Worm (Caenorhabditis elegans) whole organism, L4 larva: ENCODE measurements around the gene nfki-1.

Experiments
- F49E8.2 ChIP-seq: sonication (generic microtip); optimal IDR thresholded peaks from 2 replicates; lab custom pipeline; 2016; ENCODE audit warnings: missing compliant biosample characterization, mild to moderate bottlenecking, missing genetic modification characterization, borderline replicate concordance
- R02D3.7 ChIP-seq: fragments of 150-350 bp; sonication (generic microtip); optimal IDR thresholded peaks from 3 replicates; lab custom pipeline; 2014; ENCODE audit warnings: missing biosample characterization, missing genetic modification characterization
- Y75B8A.6 ChIP-seq: fragments of 200-800 bp; sonication (Bioruptor generic); IDR thresholded peaks from 2 replicates; pipeline ENCODE4 v1.3.6; 2022; ENCODE audit warnings: missing genetic modification reagents, missing genetic modification characterization, missing compliant biosample characterization
- aha-1 ChIP-seq: fragments of 150-350 bp; peaks from one replicate; lab custom pipeline; 2014; ENCODE audit warnings: missing biosample characterization, missing genetic modification characterization
- arid-1 ChIP-seq: fragments of 200-800 bp; sonication (Bioruptor generic); conservative IDR thresholded peaks from 2 replicates; pipeline ENCODE4 v1.3.6; 2022; ENCODE audit warnings: missing genetic modification reagents, missing genetic modification characterization, missing compliant biosample characterization
- ceh-20 ChIP-seq: fragments of 200-800 bp; sonication (Bioruptor generic); IDR thresholded peaks from 2 replicates; pipeline ENCODE4 v1.3.6; 2022; ENCODE audit warnings: missing genetic modification reagents, missing genetic modification characterization, missing compliant biosample characterization
- ceh-32 ChIP-seq: sonication (generic microtip); optimal IDR thresholded peaks from 2 replicates; lab custom pipeline; 2016; ENCODE audit warnings: mild to moderate bottlenecking, missing genetic modification characterization, missing compliant biosample characterization; ENCODE audit not compliant: poor library complexity
- ceh-44 ChIP-seq: fragments of 200-800 bp; sonication (Bioruptor generic); IDR thresholded peaks from 2 replicates; pipeline ENCODE4 v1.3.6; 2022; ENCODE audit warnings: missing genetic modification reagents, missing genetic modification characterization, missing compliant biosample characterization
- ceh-62 ChIP-seq: sonication (generic microtip); optimal IDR thresholded peaks from 2 replicates; lab custom pipeline; 2017; ENCODE audit warnings: missing biosample characterization, missing genetic modification characterization
- ces-1 ChIP-seq: fragments of 150-350 bp; sonication (generic microtip); optimal IDR thresholded peaks from 4 replicates; lab custom pipeline; 2014; ENCODE audit warnings: missing biosample characterization, missing genetic modification reagents, missing genetic modification characterization
- dmd-6 ChIP-seq: fragments of 200-800 bp; sonication (Bioruptor generic); IDR thresholded peaks from 2 replicates; pipeline ENCODE4 v1.3.6; 2022; ENCODE audit warnings: missing genetic modification reagents, missing genetic modification characterization, missing compliant biosample characterization
- dve-1 ChIP-seq: sonication (generic microtip); optimal IDR thresholded peaks from 2 replicates; lab custom pipeline; 2017; ENCODE audit warnings: antibody characterized with exemption, mild to moderate bottlenecking, missing genetic modification characterization, missing compliant biosample characterization; ENCODE audit not compliant: insufficient read depth
- egl-43 ChIP-seq: fragments of 200-800 bp; sonication (Bioruptor generic); IDR thresholded peaks from 2 replicates; pipeline ENCODE4 v1.3.6; 2022; ENCODE audit warnings: missing genetic modification reagents, missing genetic modification characterization, missing compliant biosample characterization
- gei-8 ChIP-seq: fragments of 200-800 bp; sonication (Bioruptor generic); optimal IDR thresholded peaks from 2 replicates; lab custom pipeline; 2018; ENCODE audit warnings: mild to moderate bottlenecking, missing genetic modification characterization, missing compliant biosample characterization
- hif-1 ChIP-seq, 2 experiments: sonication (generic microtip); optimal IDR thresholded peaks; 2 replicates each; lab custom pipeline; 2016 to 2017; ENCODE audit warnings: missing compliant biosample characterization in 2 of 2, missing genetic modification characterization in 2 of 2, missing genetic modification reagents in 2 of 2, missing genotype in 2 of 2, mild to moderate bottlenecking in 1 of 2
- hlh-11 ChIP-seq: fragments of 200-800 bp; sonication (Bioruptor generic); optimal IDR thresholded peaks from 2 replicates; lab custom pipeline; 2018; ENCODE audit warnings: mild to moderate bottlenecking, missing genetic modification characterization, missing compliant biosample characterization
- hlh-30 ChIP-seq: sonication (generic microtip); optimal IDR thresholded peaks from 2 replicates; lab custom pipeline; 2017; ENCODE audit warnings: antibody characterized with exemption, mild to moderate bottlenecking, missing genetic modification characterization, missing compliant biosample characterization; ENCODE audit not compliant: insufficient read depth
- hmg-1.1 ChIP-seq: fragments of 200-800 bp; sonication (Bioruptor generic); IDR thresholded peaks from 2 replicates; pipeline ENCODE4 v1.3.6; 2022; ENCODE audit warnings: missing genetic modification reagents, missing genetic modification characterization, missing compliant biosample characterization
- jun-1 ChIP-seq: fragments of 150-350 bp; optimal IDR thresholded peaks from 2 replicates; lab custom pipeline; 2014; ENCODE audit warnings: missing biosample characterization, missing genetic modification reagents, missing genetic modification characterization
- lin-1 ChIP-seq: fragments of 200-800 bp; sonication (Bioruptor generic); IDR thresholded peaks from 2 replicates; pipeline ENCODE4 v1.3.6; 2022; ENCODE audit warnings: missing genetic modification reagents, missing genetic modification characterization, missing compliant biosample characterization
- lin-13 ChIP-seq: fragments of 150-350 bp; optimal IDR thresholded peaks from 2 replicates; lab custom pipeline; 2014; ENCODE audit warnings: missing biosample characterization, missing genetic modification reagents, missing genetic modification characterization
- lin-39 ChIP-seq: fragments of 150-350 bp; optimal IDR thresholded peaks from 2 replicates; lab custom pipeline; 2014; ENCODE audit warnings: missing biosample characterization, missing genetic modification reagents, missing genetic modification characterization
- lsy-2 ChIP-seq, 2 experiments: fragments of 150-350 bp in 1 of 2; sonication (generic microtip) in 1 of 2; optimal IDR thresholded peaks; 2 replicates each; lab custom pipeline; 2014 to 2017; ENCODE audit warnings: missing biosample characterization in 2 of 2, missing genetic modification characterization in 2 of 2
- madf-9 ChIP-seq: fragments of 200-800 bp; sonication (Bioruptor generic); conservative IDR thresholded peaks from 2 replicates; pipeline ENCODE4 v1.3.6; 2022; ENCODE audit warnings: missing genetic modification reagents, missing genetic modification characterization, missing compliant biosample characterization
- mdl-1 ChIP-seq, 2 experiments: fragments of 150-350 bp in 1 of 2; sonication (generic microtip) in 1 of 2; optimal IDR thresholded peaks; 2 replicates each; lab custom pipeline; 2014 to 2017; ENCODE audit warnings: missing biosample characterization in 2 of 2, missing genetic modification characterization in 2 of 2
- mdt-29 ChIP-seq: fragments of 200-800 bp; sonication (Bioruptor generic); IDR thresholded peaks from 2 replicates; pipeline ENCODE4 v1.3.6; 2022; ENCODE audit warnings: missing genetic modification reagents, missing genetic modification characterization, missing compliant biosample characterization
- mep-1 ChIP-seq: fragments of 150-350 bp; sonication (generic microtip); optimal IDR thresholded peaks from 3 replicates; lab custom pipeline; 2014; ENCODE audit warnings: missing biosample characterization, missing genetic modification characterization
- mes-2 ChIP-seq: sonication (generic microtip); optimal IDR thresholded peaks from 2 replicates; lab custom pipeline; 2016; ENCODE audit warnings: missing genotype, mild to moderate bottlenecking, missing genetic modification characterization, missing compliant biosample characterization; ENCODE audit not compliant: poor library complexity, severe bottlenecking
- mxl-3 ChIP-seq: fragments of 200-800 bp; sonication (Bioruptor generic); optimal IDR thresholded peaks from 2 replicates; lab custom pipeline; 2018; ENCODE audit warnings: mild to moderate bottlenecking, missing genetic modification characterization, missing compliant biosample characterization
- nhr-10 ChIP-seq: fragments of 150-350 bp; optimal IDR thresholded peaks from 2 replicates; lab custom pipeline; 2014; ENCODE audit warnings: missing biosample characterization, missing genetic modification characterization
- nhr-11 ChIP-seq: fragments of 150-350 bp; optimal IDR thresholded peaks from 2 replicates; lab custom pipeline; 2014; ENCODE audit warnings: missing biosample characterization, missing genetic modification characterization
- nhr-28 ChIP-seq: fragments of 150-350 bp; optimal IDR thresholded peaks from 2 replicates; lab custom pipeline; 2014; ENCODE audit warnings: missing biosample characterization, missing genetic modification characterization
- nhr-6 ChIP-seq: fragments of 150-350 bp; optimal IDR thresholded peaks from 2 replicates; lab custom pipeline; 2014; ENCODE audit warnings: missing biosample characterization, missing genetic modification characterization
- nhr-77 ChIP-seq: fragments of 150-350 bp; optimal IDR thresholded peaks from 2 replicates; lab custom pipeline; 2014; ENCODE audit warnings: missing biosample characterization, missing genetic modification characterization
- rbr-2 ChIP-seq: sonication (generic microtip); optimal IDR thresholded peaks from 2 replicates; lab custom pipeline; 2016; ENCODE audit warnings: missing genotype, missing genetic modification characterization, missing compliant biosample characterization
- sdz-12 ChIP-seq: fragments of 200-800 bp; sonication (Bioruptor generic); optimal IDR thresholded peaks from 2 replicates; lab custom pipeline; 2018; ENCODE audit warnings: mild to moderate bottlenecking, missing genetic modification characterization, missing compliant biosample characterization
- snpc-1.2 ChIP-seq: fragments of 200-800 bp; sonication (Bioruptor generic); IDR thresholded peaks from 2 replicates; pipeline ENCODE4 v1.3.6; 2022; ENCODE audit warnings: missing genetic modification reagents, missing genetic modification characterization, missing compliant biosample characterization
- spr-1 ChIP-seq: sonication (generic microtip); optimal IDR thresholded peaks from 2 replicates; lab custom pipeline; 2016; ENCODE audit warnings: mild to moderate bottlenecking, missing genetic modification characterization, missing compliant biosample characterization
- tra-1 ChIP-seq: fragments of 200-800 bp; sonication (Bioruptor generic); IDR thresholded peaks from 2 replicates; pipeline ENCODE4 v1.3.6; 2022; ENCODE audit warnings: missing genetic modification reagents, missing genetic modification characterization, missing compliant biosample characterization
- unc-130 ChIP-seq: sonication (generic microtip); optimal IDR thresholded peaks from 2 replicates; lab custom pipeline; 2016; ENCODE audit warnings: missing genetic modification reagents, missing genetic modification characterization, missing compliant biosample characterization
- unc-39 ChIP-seq: sonication (generic microtip); optimal IDR thresholded peaks from 2 replicates; lab custom pipeline; 2017; ENCODE audit warnings: missing biosample characterization, missing genetic modification characterization
- unc-62 ChIP-seq, 3 experiments: fragments of 150-350 bp in 1 of 3; sonication (generic microtip); optimal IDR thresholded peaks in 2 of 3; peaks in 1 of 3; 1 replicate in 1 of 3; 2 replicates in 2 of 3; lab custom pipeline; 2014 to 2017; ENCODE audit warnings: missing biosample characterization in 3 of 3, missing genetic modification characterization in 3 of 3, missing genetic modification reagents in 3 of 3, missing genotype in 1 of 3
- vab-7 ChIP-seq: fragments of 200-800 bp; sonication (Bioruptor generic); IDR thresholded peaks from 2 replicates; pipeline ENCODE4 v1.3.6; 2022; ENCODE audit warnings: missing genetic modification reagents, missing genetic modification characterization, missing compliant biosample characterization
- zfp-2 ChIP-seq: sonication (generic microtip); optimal IDR thresholded peaks from 2 replicates; lab custom pipeline; 2016; ENCODE audit warnings: mild to moderate bottlenecking, missing genetic modification characterization, missing compliant biosample characterization
- zip-11 ChIP-seq: fragments of 200-800 bp; sonication (Bioruptor generic); IDR thresholded peaks from 2 replicates; pipeline ENCODE4 v1.3.6; 2022; ENCODE audit warnings: missing genetic modification characterization, missing compliant biosample characterization
- ztf-7 ChIP-seq: fragments of 150-350 bp; optimal IDR thresholded peaks from 2 replicates; lab custom pipeline; 2014; ENCODE audit warnings: missing biosample characterization, missing genetic modification characterization

The nfki-1 gene

DNA sequence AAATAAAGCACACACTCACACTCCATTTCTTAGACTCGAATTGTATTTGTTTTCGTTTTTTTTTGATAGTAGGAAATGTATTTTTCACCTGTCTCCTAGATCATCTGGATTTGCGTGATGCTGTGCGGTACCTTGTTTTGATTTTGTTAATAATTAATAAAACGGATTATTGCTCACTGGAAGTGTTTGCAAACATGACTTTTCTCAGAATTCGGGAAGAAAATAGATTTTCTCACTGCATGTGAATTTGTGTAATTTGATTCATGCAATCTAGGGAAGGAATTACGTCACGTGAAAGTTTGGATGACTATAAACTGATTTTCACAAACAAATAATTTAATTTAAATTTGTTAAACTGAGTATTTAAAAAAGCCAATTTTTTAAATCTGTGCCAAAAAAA lies 11.1 kb upstream of the nfki-1 start:
- TF ChIP-seq madf-9 (GFP tag; lab: Robert Waterston, UW) (no peak), dmd-6 (GFP tag; lab: Robert Waterston, UW) (0 out of 2 replicates have a peak, but pooled peaks have one; percentile 26), lsy-2 (tag; optimal IDR thresholded peaks at IDR 0.05; lab: Kevin White, UChicago) (peak in 1 of 2 experiments; percentile 35), rbr-2 (tag; lab: Kevin White, UChicago) (peak; percentile 20), lin-1 (no peak), F49E8.2 (tag; lab: Kevin White, UChicago) (no peak), tra-1 (no peak), vab-7 (GFP tag; lab: Robert Waterston, UW) (no peak), unc-130 (GFP tag; lab: Kevin White, UChicago) (no peak), mdl-1 (tag; optimal IDR thresholded peaks at IDR 0.05; lab: Kevin White, UChicago) (no peak), nhr-11 (tag; lab: Kevin White, UChicago) (peak; percentile 47), aha-1 (tag; lab: Kevin White, UChicago) (peak; percentile 96), ces-1 (GFP tag; lab: Kevin White, UChicago) (peak; percentile 78), ceh-62 (no peak), zfp-2 (tag; lab: Kevin White, UChicago) (no peak), mep-1 (tag; lab: Kevin White, UChicago) (peak; percentile 47), unc-62 (GFP tag; optimal IDR thresholded peaks at IDR 0.05 in 1 of 2; lab: Kevin White, UChicago) (no peak), unc-62 (tag; optimal IDR thresholded peaks at IDR 0.05; lab: Kevin White, UChicago) (no peak), hlh-30 (tag; lab: Kevin White, UChicago) (peak; percentile 67), Y75B8A.6 (GFP tag; lab: Robert Waterston, UW) (no peak), nhr-10 (tag; lab: Kevin White, UChicago) (no peak), ztf-7 (tag; lab: Kevin White, UChicago) (no peak), dve-1 (tag; lab: Kevin White, UChicago) (no peak), gei-8 (no peak), mdt-29 (GFP tag; lab: Robert Waterston, UW) (no peak)

DNA sequence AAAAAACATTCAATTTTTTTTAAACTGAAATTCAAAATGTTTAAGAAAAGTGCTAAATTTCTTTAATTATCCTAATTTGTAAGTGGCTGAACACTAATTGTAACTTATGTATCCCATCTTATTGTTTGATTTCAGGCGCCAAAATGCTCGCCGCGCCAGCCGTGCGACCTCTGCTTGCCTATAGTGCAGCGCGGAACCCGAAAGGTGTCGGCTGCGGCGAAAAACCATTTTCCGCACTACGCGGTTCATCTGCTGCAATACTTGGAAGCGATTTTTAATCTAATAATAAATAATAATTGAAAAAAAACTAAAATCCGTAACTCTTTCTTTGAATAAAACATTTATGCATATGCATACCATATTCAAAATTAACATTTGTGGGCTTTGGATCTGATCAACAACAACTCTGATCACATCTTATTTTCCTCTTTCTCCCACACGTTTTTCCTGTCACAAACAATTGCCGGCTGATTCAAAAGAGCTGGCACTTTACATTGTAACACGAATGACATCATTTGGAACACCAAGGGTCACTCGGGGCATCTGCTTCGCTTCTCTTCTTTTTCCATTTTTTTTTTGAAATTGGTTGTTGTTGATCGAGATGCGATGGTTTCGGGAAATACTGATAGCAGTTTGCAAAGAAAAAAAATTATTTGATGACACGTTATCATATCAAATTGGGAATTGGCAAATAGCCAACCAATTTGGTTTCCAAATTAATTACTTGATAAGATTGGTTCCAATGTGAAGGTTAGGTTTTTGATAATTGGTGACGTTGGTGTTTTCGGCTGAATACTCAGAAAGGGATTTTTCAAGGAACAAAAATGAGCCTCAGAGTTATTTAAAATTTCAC lies 9.5 kb upstream of the nfki-1 start:
- TF ChIP-seq sdz-12 (GFP tag; lab: Kevin White, UChicago) (no peak), nhr-28 (peak; percentile 63), hlh-11 (peak; percentile 81), unc-130 (GFP tag; lab: Kevin White, UChicago) (no peak), mxl-3 (GFP tag; lab: Kevin White, UChicago) (no peak), unc-39 (tag; lab: Kevin White, UChicago) (no peak), Y75B8A.6 (GFP tag; lab: Robert Waterston, UW) (no peak), ceh-32 (tag; lab: Kevin White, UChicago) (peak; percentile 25), hlh-30 (tag; lab: Kevin White, UChicago) (peak; percentile 26), tra-1 (peak; percentile 71), dmd-6 (GFP tag; lab: Robert Waterston, UW) (peak; percentile 69), arid-1 (GFP tag; lab: Robert Waterston, UW) (no peak), dve-1 (tag; lab: Kevin White, UChicago) (peak; percentile 0), lsy-2 (tag; optimal IDR thresholded peaks at IDR 0.05; lab: Kevin White, UChicago) (peak in 1 of 2 experiments; percentile 50), mes-2 (peak; percentile 29), lin-39 (no peak), nhr-77 (tag; lab: Kevin White, UChicago) (peak; percentile 15), ceh-44 (GFP tag; lab: Robert Waterston, UW) (no peak), spr-1 (tag; lab: Kevin White, UChicago) (no peak), rbr-2 (tag; lab: Kevin White, UChicago) (no peak), mdl-1 (tag; optimal IDR thresholded peaks at IDR 0.05; lab: Kevin White, UChicago) (peak in 1 of 2 experiments; percentile 44), R02D3.7 (no peak), egl-43 (GFP tag; lab: Robert Waterston, UW) (no peak), zip-11 (GFP tag; lab: Robert Waterston, UW) (no peak), ceh-20 (GFP tag; lab: Robert Waterston, UW) (peak; percentile 61), jun-1 (tag; lab: Kevin White, UChicago) (no peak), hif-1 (tag; optimal IDR thresholded peaks at IDR 0.05; lab: Kevin White, UChicago) (peak in 1 of 2 experiments; percentile 39), nhr-6 (tag; lab: Kevin White, UChicago) (peak; percentile 4), lin-13 (no peak), snpc-1.2 (GFP tag; lab: Robert Waterston, UW) (no peak), hmg-1.1 (GFP tag; lab: Robert Waterston, UW) (no peak)
